Worm (Caenorhabditis elegans): ENCODE data around the gene rmd-2.

Gene rmd-2

ce11 chrV:10031384-10032171 lies 45.5 kb upstream of the rmd-2 start (continued):
- peak; percentile 21 for TF ChIP-seq dsc-1 (tag; optimal IDR thresholded peaks at IDR 0.05)
- TF ChIP-seq fos-1 (tag; optimal IDR thresholded peaks at IDR 0.05), result no peak

ce11 chrV:10030992-10031383 lies 44.9 kb upstream of the rmd-2 start, which contains the start of gene acl-2:
Gene acl-2 (minus strand): TSS chrV:10031092.
- TF ChIP-seq zag-1 (tag; optimal IDR thresholded peaks at IDR 0.05), result no peak
- TF ChIP-seq unc-130 (tag; optimal IDR thresholded peaks at IDR 0.05), result no peak
- no peak for TF ChIP-seq efl-3 (GFP tag; optimal IDR thresholded peaks at IDR 0.05)
- TF ChIP-seq ceh-63 (GFP tag; optimal IDR thresholded peaks at IDR 0.05), result no peak
- peak in 1 of 6 experiments; percentile 12 for TF ChIP-seq elt-3 (tag; optimal IDR thresholded peaks at IDR 0.05)
- TF ChIP-seq F16B12.6 (tag; optimal IDR thresholded peaks at IDR 0.05), result no peak
- TF ChIP-seq Y116A8C.19 (tag; optimal IDR thresholded peaks at IDR 0.05; ENCODE audit: borderline replicate concordance), result no peak
- TF ChIP-seq ceh-90 (tag; optimal IDR thresholded peaks at IDR 0.05), result no peak
- no peak for TF ChIP-seq C34B4.2 (tag; optimal IDR thresholded peaks at IDR 0.05)
- peak; percentile 38 for TF ChIP-seq blmp-1 (tag; optimal IDR thresholded peaks at IDR 0.05)
- TF ChIP-seq lin-14 (GFP tag; optimal IDR thresholded peaks at IDR 0.05), result no peak

DNA sequence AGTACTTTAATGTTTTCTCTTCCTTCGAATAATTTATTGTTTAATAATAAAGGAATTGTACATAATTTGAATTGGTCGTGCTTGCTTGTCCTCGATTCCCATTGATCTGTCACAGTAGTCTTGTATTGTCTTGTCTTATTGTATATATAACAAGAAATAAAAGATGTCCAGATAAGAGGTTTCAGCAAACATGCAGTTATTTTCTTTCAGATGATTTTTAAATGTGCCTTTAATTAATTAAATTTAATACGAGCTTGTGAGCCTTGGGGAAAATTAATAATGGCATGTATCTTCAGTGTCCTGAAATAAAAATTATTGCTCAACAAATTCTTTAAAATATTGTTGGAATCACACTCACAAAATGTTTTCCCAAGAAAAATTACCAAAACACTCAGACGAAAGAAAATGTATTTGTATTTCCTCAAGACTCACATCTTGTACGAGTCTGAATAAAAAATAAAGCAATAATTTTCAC lies 37.0 kb upstream of the rmd-2 start:
- no peak for TF ChIP-seq vab-15 (tag; optimal IDR thresholded peaks at IDR 0.05)
- no peak for TF ChIP-seq lin-39 (tag; optimal IDR thresholded peaks at IDR 0.05)
- no peak for TF ChIP-seq nhr-28 (tag; optimal IDR thresholded peaks at IDR 0.05)
- no peak for TF ChIP-seq pqm-1 (tag; optimal IDR thresholded peaks at IDR 0.05)
- no peak for TF ChIP-seq nhr-47 (tag; optimal IDR thresholded peaks at IDR 0.05)

DNA sequence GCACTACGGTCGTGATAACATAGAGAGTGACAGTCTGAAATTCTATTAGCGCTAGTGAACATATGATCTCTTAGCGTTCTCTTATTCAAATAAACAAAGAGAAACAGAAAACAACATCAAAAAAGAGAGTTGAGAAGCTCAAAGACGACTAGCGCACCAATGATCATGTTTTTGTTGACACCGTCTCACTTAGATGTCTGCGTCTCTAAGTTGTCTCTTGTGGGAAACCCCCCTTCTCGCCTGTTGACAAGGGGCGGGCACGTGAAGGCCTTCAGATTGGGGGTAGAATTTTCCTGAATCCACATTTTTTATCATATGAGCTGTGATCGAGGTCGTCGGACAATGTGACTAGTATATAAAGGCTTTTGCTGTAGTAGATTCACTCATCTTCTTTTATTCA lies 33.9 kb upstream of the rmd-2 start:
- TF ChIP-seq rnt-1 (tag; optimal IDR thresholded peaks at IDR 0.05) (no peak), vab-15 (tag; optimal IDR thresholded peaks at IDR 0.05) (no peak), lin-15B (tag; optimal IDR thresholded peaks at IDR 0.05) (no peak), unc-30 (tag; optimal IDR thresholded peaks at IDR 0.05) (no peak), lsy-2 (tag; optimal IDR thresholded peaks at IDR 0.05) (peak in 1 of 2 experiments; percentile 28), ztf-4 (tag; optimal IDR thresholded peaks at IDR 0.05) (no peak), unc-62 (GFP tag; optimal IDR thresholded peaks at IDR 0.05) (no peak), efl-3 (GFP tag; optimal IDR thresholded peaks at IDR 0.05) (no peak), hpl-2 (GFP tag; optimal IDR thresholded peaks at IDR 0.05) (no peak), mab-9 (GFP tag; IDR thresholded peaks at IDR 0.05) (no peak), egl-27 (tag; optimal IDR thresholded peaks at IDR 0.05) (no peak), blmp-1 (tag; optimal IDR thresholded peaks at IDR 0.05) (no peak), snpc-4 (tag; optimal IDR thresholded peaks at IDR 0.05) (no peak), ceh-8 (GFP tag; optimal IDR thresholded peaks at IDR 0.05) (no peak), ztf-11 (tag; optimal IDR thresholded peaks at IDR 0.05) (no peak), nhr-47 (tag; optimal IDR thresholded peaks at IDR 0.05) (no peak), lin-35 (GFP tag; optimal IDR thresholded peaks at IDR 0.05) (peak in 1 of 2 experiments; percentile 5), mdl-1 (tag; optimal IDR thresholded peaks at IDR 0.05) (peak in 1 of 2 experiments; percentile 25), hlh-4 (tag; optimal IDR thresholded peaks at IDR 0.05) (no peak), nhr-28 (tag; optimal IDR thresholded peaks at IDR 0.05) (no peak), Y116A8C.19 (tag; optimal IDR thresholded peaks at IDR 0.05; ENCODE audit: borderline replicate concordance) (no peak), skn-1 (tag; optimal IDR thresholded peaks at IDR 0.05) (no peak), hlh-17 (GFP tag; optimal IDR thresholded peaks at IDR 0.05; ENCODE audit: borderline replicate concordance) (no peak), swsn-7 (tag; optimal IDR thresholded peaks at IDR 0.05) (no peak), fkh-8 (tag; optimal IDR thresholded peaks at IDR 0.05) (peak; percentile 52), dpl-1 (GFP tag; optimal IDR thresholded peaks at IDR 0.05) (peak in 1 of 3 experiments; percentile 7), nhr-77 (tag; optimal IDR thresholded peaks at IDR 0.05) (no peak), nhr-85 (tag) (peak; percentile 67), C04F5.9 (tag; optimal IDR thresholded peaks at IDR 0.05) (no peak), snu-23 (GFP tag; optimal IDR thresholded peaks at IDR 0.05) (peak; percentile 38), aly-2 (tag; optimal IDR thresholded peaks at IDR 0.05) (no peak), lin-13 (GFP tag; optimal IDR thresholded peaks at IDR 0.05) (no peak), nhr-71 (tag; optimal IDR thresholded peaks at IDR 0.05) (peak; percentile 43), lin-14 (GFP tag; optimal IDR thresholded peaks at IDR 0.05) (peak; percentile 74)
